Fruit fly (Drosophila melanogaster): Measurements from ENCODE around the gene NSD.
A peak's percentile ranks its signal among the peaks of the same experiment; 100 is the strongest.

Gene NSD

DNA sequence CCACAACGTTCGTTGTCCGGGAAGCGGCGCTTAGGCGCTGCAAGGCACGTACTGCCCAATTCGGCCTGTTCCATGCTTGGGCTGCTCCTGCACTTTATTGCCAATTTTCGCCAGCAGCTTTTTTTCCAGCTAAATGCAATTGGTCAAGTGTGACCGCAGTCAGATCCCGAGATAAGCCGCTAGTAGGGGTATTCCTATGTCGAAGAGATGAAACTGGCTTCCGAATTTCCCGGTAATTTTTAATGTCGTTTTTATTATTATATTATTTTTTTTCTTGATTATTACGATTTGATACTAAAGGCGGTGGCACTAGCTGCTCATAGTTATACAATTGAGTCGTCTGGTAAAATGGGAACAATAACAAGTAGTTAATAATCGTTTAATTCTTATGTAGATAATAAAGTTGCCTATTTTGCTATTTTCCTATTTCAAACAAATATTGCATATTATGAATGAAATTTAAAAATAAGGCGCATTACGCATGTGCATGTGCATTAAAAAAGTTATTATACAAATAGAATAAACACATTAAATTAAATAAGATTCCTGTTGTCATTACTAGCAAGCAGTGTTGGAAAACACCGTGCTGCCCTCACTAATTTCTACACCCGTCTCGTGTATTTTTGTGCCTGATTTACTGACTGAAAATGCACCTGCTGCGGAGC is 21.2 kb downstream of the NSD start, which contains the start of the genes CG5003 and mRpS22 (continued):
- TF ChIP-seq Rx (GFP tag; IDR thresholded peaks at IDR 0.05) = no peak
- TF ChIP-seq CG10366 (GFP tag; IDR thresholded peaks at IDR 0.05) = peak; percentile 23
- TF ChIP-seq D (optimal IDR thresholded peaks at IDR 0.05) = no peak
- TF ChIP-seq D (GFP tag; optimal IDR thresholded peaks at IDR 0.05) = peak; percentile 49
- no peak for TF ChIP-seq H15 (GFP tag; IDR thresholded peaks at IDR 0.05)
- TF ChIP-seq mld (GFP tag; IDR thresholded peaks at IDR 0.05; ENCODE audit: partially characterized antibody) = no peak
- TF ChIP-seq wor (GFP tag; IDR thresholded peaks at IDR 0.05) = peak; percentile 18; the same call in 1 of the 2 replicates
- peak; percentile 78 for TF ChIP-seq Abd-B (GFP tag; optimal IDR thresholded peaks at IDR 0.05)
- TF ChIP-seq CTCF (GFP tag; optimal IDR thresholded peaks at IDR 0.05) = no peak
- no peak for TF ChIP-seq her (GFP tag; optimal IDR thresholded peaks at IDR 0.05)
- TF ChIP-seq CG6654 (GFP tag; optimal IDR thresholded peaks at IDR 0.05) = peak; percentile 32
- 0 out of 2 replicates have a peak, but pooled peaks have one; percentile 5 for TF ChIP-seq CG8765 (GFP tag; IDR thresholded peaks at IDR 0.05)
- no peak for TF ChIP-seq CG30431 (GFP tag; optimal IDR thresholded peaks at IDR 0.05)
- TF ChIP-seq CG17612 (GFP tag; IDR thresholded peaks at IDR 0.05) = no peak
- TF ChIP-seq org-1 (GFP tag; optimal IDR thresholded peaks at IDR 0.05) = no peak
- TF ChIP-seq CG18262 (tag; optimal IDR thresholded peaks at IDR 0.05) = peak; percentile 69
- no peak for TF ChIP-seq D19A (tag; optimal IDR thresholded peaks at IDR 0.05)
- TF ChIP-seq Neu2 (GFP tag; optimal IDR thresholded peaks at IDR 0.05; ENCODE audit: borderline replicate concordance) = no peak
- TF ChIP-seq CG13287 (GFP tag; IDR thresholded peaks at IDR 0.05; ENCODE audit: partially characterized antibody) = peak; percentile 27; the same call in 1 of the 2 replicates
- TF ChIP-seq row (GFP tag; IDR thresholded peaks at IDR 0.05) = peak; percentile 83
- 0 out of 3 replicates have a peak, but pooled peaks have one; percentile 26 for TF ChIP-seq CG7357 (GFP tag; IDR thresholded peaks at IDR 0.05)
- peak; percentile 61 for TF ChIP-seq vvl (GFP tag; IDR thresholded peaks at IDR 0.05)
- no peak for TF ChIP-seq CG7786 (GFP tag; optimal IDR thresholded peaks at IDR 0.05)
- peak; percentile 44 for TF ChIP-seq PHDP (tag; optimal IDR thresholded peaks at IDR 0.05)
- peak; percentile 62 for TF ChIP-seq CG9797 (GFP tag; optimal IDR thresholded peaks at IDR 0.05)
- no peak for TF ChIP-seq CG16863 (GFP tag; optimal IDR thresholded peaks at IDR 0.05)
- peak; percentile 6 for TF ChIP-seq sima (GFP tag; optimal IDR thresholded peaks at IDR 0.05)
- TF ChIP-seq maf-S (GFP tag; optimal IDR thresholded peaks at IDR 0.05) = no peak
- no peak for TF ChIP-seq sim (GFP tag; IDR thresholded peaks at IDR 0.05)
- TF ChIP-seq CG6854 (GFP tag; optimal IDR thresholded peaks at IDR 0.05) = no peak
- peak; percentile 19 for TF ChIP-seq cato (GFP tag; optimal IDR thresholded peaks at IDR 0.05; ENCODE audit: borderline replicate concordance)
- peak; percentile 58 for TF ChIP-seq CG15696 (tag; optimal IDR thresholded peaks at IDR 0.05)
- TF ChIP-seq sqz (GFP tag; optimal IDR thresholded peaks at IDR 0.05) = peak; percentile 69
- 0 out of 2 replicates have a peak, but pooled peaks have one; percentile 26 for TF ChIP-seq danr (GFP tag; IDR thresholded peaks at IDR 0.05)
- peak; percentile 73 for TF ChIP-seq CG11504 (tag; optimal IDR thresholded peaks at IDR 0.05)
- TF ChIP-seq mam (GFP tag; optimal IDR thresholded peaks at IDR 0.05) = no peak
- TF ChIP-seq ATbp (GFP tag; optimal IDR thresholded peaks at IDR 0.05) = no peak
- TF ChIP-seq bigmax (GFP tag; optimal IDR thresholded peaks at IDR 0.05) = no peak
- TF ChIP-seq CG32767 (GFP tag; IDR thresholded peaks at IDR 0.05) = no peak
- TF ChIP-seq CG4730 (GFP tag; IDR thresholded peaks at IDR 0.05) = peak; percentile 37; the same call in 1 of the 2 replicates
- peak; percentile 17 for TF ChIP-seq Jarid2 (GFP tag; optimal IDR thresholded peaks at IDR 0.05)
- no peak for TF ChIP-seq CG1832 (GFP tag; optimal IDR thresholded peaks at IDR 0.05)
- no peak for TF ChIP-seq Hmx (GFP tag; optimal IDR thresholded peaks at IDR 0.05)
- TF ChIP-seq kay (GFP tag; optimal IDR thresholded peaks at IDR 0.05) = peak; percentile 55
- peak; percentile 94 for TF ChIP-seq wek (GFP tag; optimal IDR thresholded peaks at IDR 0.05)
- TF ChIP-seq unpg (GFP tag; optimal IDR thresholded peaks at IDR 0.05) = peak; percentile 38
- no peak for TF ChIP-seq da (GFP tag; optimal IDR thresholded peaks at IDR 0.05)
- TF ChIP-seq Hmr (GFP tag; optimal IDR thresholded peaks at IDR 0.05) = peak; percentile 56
- peak; percentile 68; the same call in 1 of the 2 replicates for TF ChIP-seq Rfx (GFP tag; IDR thresholded peaks at IDR 0.05)
- TF ChIP-seq br (optimal IDR thresholded peaks at IDR 0.05) = no peak
- TF ChIP-seq Max (GFP tag; optimal IDR thresholded peaks at IDR 0.05) = peak; percentile 63
